Worm (Caenorhabditis elegans) whole organism, L2 larva: ENCODE measurements around the gene col-184.

Experiments
- C34F6.9 ChIP-seq: fragments of 150-350 bp; optimal IDR thresholded peaks from 2 replicates; lab custom pipeline; 2014; ENCODE audit warnings: missing biosample characterization, missing genetic modification characterization
- F13H6.1 ChIP-seq: sonication (generic microtip); optimal IDR thresholded peaks from 2 replicates; lab custom pipeline; 2016; ENCODE audit warnings: missing genetic modification characterization, missing compliant biosample characterization
- R02D3.7 ChIP-seq: fragments of 150-350 bp; optimal IDR thresholded peaks from 2 replicates; lab custom pipeline; 2014; ENCODE audit warnings: missing biosample characterization, missing genetic modification characterization
- Y55F3AM.14 ChIP-seq: fragments of 200-800 bp; sonication (Bioruptor generic); optimal IDR thresholded peaks from 2 replicates; lab custom pipeline; 2018; ENCODE audit warnings: mild to moderate bottlenecking, missing genetic modification characterization, missing compliant biosample characterization
- ZK546.5 ChIP-seq: sonication (generic microtip); optimal IDR thresholded peaks from 2 replicates; lab custom pipeline; 2017; ENCODE audit warnings: missing biosample characterization, missing genetic modification characterization
- aly-2 ChIP-seq: fragments of 150-350 bp; optimal IDR thresholded peaks from 2 replicates; lab custom pipeline; 2014; ENCODE audit warnings: missing biosample characterization, missing genetic modification characterization
- ama-1 ChIP-seq: fragments of 150-350 bp; optimal IDR thresholded peaks from 2 replicates; lab custom pipeline; 2018; ENCODE audit warnings: inconsistent platforms
- blmp-1 ChIP-seq: sonication (generic microtip); optimal IDR thresholded peaks from 2 replicates; lab custom pipeline; 2017; ENCODE audit warnings: missing genetic modification characterization, mild to moderate bottlenecking, missing compliant biosample characterization, antibody characterized with exemption, moderate library complexity; ENCODE audit not compliant: insufficient read depth
- ceh-16 ChIP-seq: fragments of 150-350 bp; optimal IDR thresholded peaks from 2 replicates; lab custom pipeline; 2014; ENCODE audit warnings: missing biosample characterization, missing genetic modification characterization
- ceh-82 ChIP-seq: fragments of 150-350 bp; optimal IDR thresholded peaks from 2 replicates; lab custom pipeline; 2014; ENCODE audit warnings: missing biosample characterization, missing genetic modification characterization
- crh-2 ChIP-seq: sonication (generic microtip); optimal IDR thresholded peaks from 2 replicates; lab custom pipeline; 2017; ENCODE audit warnings: missing biosample characterization, missing genetic modification characterization
- egl-27 ChIP-seq: sonication (generic microtip); optimal IDR thresholded peaks from 3 replicates; lab custom pipeline; 2017; ENCODE audit warnings: missing biosample characterization, missing genetic modification reagents, missing genetic modification characterization
- elt-1 ChIP-seq: fragments of 150-350 bp; optimal IDR thresholded peaks from 2 replicates; lab custom pipeline; 2014; ENCODE audit warnings: missing biosample characterization, missing genetic modification characterization
- fos-1 ChIP-seq: fragments of 150-350 bp; optimal IDR thresholded peaks from 2 replicates; lab custom pipeline; 2014; ENCODE audit warnings: missing biosample characterization, missing genetic modification characterization
- gmeb-1 ChIP-seq: fragments of 150-350 bp; optimal IDR thresholded peaks from 2 replicates; lab custom pipeline; 2014; ENCODE audit warnings: missing biosample characterization, missing genetic modification characterization
- lin-11 ChIP-seq: fragments of 150-350 bp; sonication (generic microtip); optimal IDR thresholded peaks from 2 replicates; lab custom pipeline; 2014; ENCODE audit warnings: missing biosample characterization, missing genetic modification characterization, inconsistent platforms, mixed read lengths
- lin-13 ChIP-seq: fragments of 150-350 bp; optimal IDR thresholded peaks from 2 replicates; lab custom pipeline; 2014; ENCODE audit warnings: missing biosample characterization, missing genetic modification reagents, missing genetic modification characterization
- lin-39 ChIP-seq: fragments of 150-350 bp; optimal IDR thresholded peaks from 2 replicates; lab custom pipeline; 2014; ENCODE audit warnings: missing biosample characterization, missing genetic modification reagents, missing genetic modification characterization
- lsy-2 ChIP-seq, 2 experiments: fragments of 150-350 bp in 1 of 2; sonication (generic microtip) in 1 of 2; optimal IDR thresholded peaks; 2 replicates each; lab custom pipeline; 2014 to 2017; ENCODE audit warnings: missing biosample characterization in 2 of 2, missing genetic modification characterization in 2 of 2
- mab-5 ChIP-seq: fragments of 150-350 bp; optimal IDR thresholded peaks from 2 replicates; lab custom pipeline; 2014; ENCODE audit warnings: missing biosample characterization, missing genetic modification characterization
- mdl-1 ChIP-seq, 2 experiments: fragments of 150-350 bp in 1 of 2; sonication (generic microtip) in 1 of 2; optimal IDR thresholded peaks; 2 replicates each; lab custom pipeline; 2017; ENCODE audit warnings: missing biosample characterization in 2 of 2, missing genetic modification characterization in 2 of 2
- nhr-10 ChIP-seq: sonication (generic microtip); optimal IDR thresholded peaks from 2 replicates; lab custom pipeline; 2017; ENCODE audit warnings: missing biosample characterization, missing genetic modification characterization
- nhr-12 ChIP-seq: fragments of 150-350 bp; optimal IDR thresholded peaks from 2 replicates; lab custom pipeline; 2014; ENCODE audit warnings: missing biosample characterization, missing genetic modification characterization
- nhr-129 ChIP-seq: fragments of 150-350 bp; optimal IDR thresholded peaks from 2 replicates; lab custom pipeline; 2014; ENCODE audit warnings: missing biosample characterization, missing genetic modification characterization
- nhr-21 ChIP-seq: fragments of 150-350 bp; optimal IDR thresholded peaks from 2 replicates; lab custom pipeline; 2014; ENCODE audit warnings: missing biosample characterization, missing genetic modification characterization
- nhr-23 ChIP-seq: fragments of 150-350 bp; optimal IDR thresholded peaks from 2 replicates; lab custom pipeline; 2014; ENCODE audit warnings: missing biosample characterization, missing genetic modification reagents, missing genetic modification characterization
- nhr-237 ChIP-seq: fragments of 150-350 bp; optimal IDR thresholded peaks from 2 replicates; lab custom pipeline; 2014; ENCODE audit warnings: missing biosample characterization, missing genetic modification characterization
- nhr-25 ChIP-seq: fragments of 150-350 bp; sonication (generic microtip); optimal IDR thresholded peaks from 3 replicates; lab custom pipeline; 2014; ENCODE audit warnings: missing biosample characterization, missing genetic modification characterization
- nhr-6 ChIP-seq: fragments of 150-350 bp; optimal IDR thresholded peaks from 2 replicates; lab custom pipeline; 2014; ENCODE audit warnings: missing biosample characterization, missing genetic modification characterization
- nhr-77 ChIP-seq: fragments of 150-350 bp; optimal IDR thresholded peaks from 2 replicates; lab custom pipeline; 2014; ENCODE audit warnings: missing biosample characterization, missing genetic modification characterization
- peb-1 ChIP-seq: fragments of 150-350 bp; optimal IDR thresholded peaks from 2 replicates; lab custom pipeline; 2014; ENCODE audit warnings: missing biosample characterization, missing genetic modification characterization
- sem-4 ChIP-seq: fragments of 150-350 bp; optimal IDR thresholded peaks from 2 replicates; lab custom pipeline; 2014; ENCODE audit warnings: missing biosample characterization, missing genetic modification reagents, missing genetic modification characterization
- sma-3 ChIP-seq: sonication (generic microtip); optimal IDR thresholded peaks from 2 replicates; lab custom pipeline; 2016; ENCODE audit warnings: missing genetic modification reagents, missing genetic modification characterization, missing compliant biosample characterization
- sma-9 ChIP-seq, 2 experiments: fragments of 150-350 bp in 1 of 2; sonication (generic microtip) in 1 of 2; optimal IDR thresholded peaks; 2 replicates each; lab custom pipeline; 2014 to 2016; ENCODE audit warnings: missing genetic modification characterization in 2 of 2, mild to moderate bottlenecking in 1 of 2, missing biosample characterization in 1 of 2, missing compliant biosample characterization in 1 of 2, missing genetic modification reagents in 1 of 2, moderate library complexity in 1 of 2
- snpc-4 ChIP-seq: fragments of 150-350 bp; optimal IDR thresholded peaks from 2 replicates; lab custom pipeline; 2014; ENCODE audit warnings: missing biosample characterization, missing genetic modification characterization
- unc-39 ChIP-seq: fragments of 150-350 bp; optimal IDR thresholded peaks from 2 replicates; lab custom pipeline; 2014; ENCODE audit warnings: missing biosample characterization, missing genetic modification characterization
- unc-62 ChIP-seq: fragments of 150-350 bp; optimal IDR thresholded peaks from 2 replicates; lab custom pipeline; 2014; ENCODE audit warnings: missing biosample characterization, missing genetic modification reagents, missing genetic modification characterization
- zag-1 ChIP-seq: fragments of 150-350 bp; optimal IDR thresholded peaks from 2 replicates; lab custom pipeline; 2014; ENCODE audit warnings: missing biosample characterization, missing genetic modification characterization
- ztf-1 ChIP-seq: fragments of 200-800 bp; sonication (Bioruptor generic); conservative IDR thresholded peaks from 2 replicates; pipeline ENCODE4 v1.3.6; 2022; ENCODE audit warnings: missing genetic modification characterization, missing compliant biosample characterization
- ztf-11 ChIP-seq: sonication (generic microtip); optimal IDR thresholded peaks from 2 replicates; lab custom pipeline; 2017; ENCODE audit warnings: missing biosample characterization, missing genetic modification characterization
- ztf-4 ChIP-seq: fragments of 150-350 bp; optimal IDR thresholded peaks from 2 replicates; lab custom pipeline; 2014; ENCODE audit warnings: missing biosample characterization, missing genetic modification characterization

The col-184 gene

DNA sequence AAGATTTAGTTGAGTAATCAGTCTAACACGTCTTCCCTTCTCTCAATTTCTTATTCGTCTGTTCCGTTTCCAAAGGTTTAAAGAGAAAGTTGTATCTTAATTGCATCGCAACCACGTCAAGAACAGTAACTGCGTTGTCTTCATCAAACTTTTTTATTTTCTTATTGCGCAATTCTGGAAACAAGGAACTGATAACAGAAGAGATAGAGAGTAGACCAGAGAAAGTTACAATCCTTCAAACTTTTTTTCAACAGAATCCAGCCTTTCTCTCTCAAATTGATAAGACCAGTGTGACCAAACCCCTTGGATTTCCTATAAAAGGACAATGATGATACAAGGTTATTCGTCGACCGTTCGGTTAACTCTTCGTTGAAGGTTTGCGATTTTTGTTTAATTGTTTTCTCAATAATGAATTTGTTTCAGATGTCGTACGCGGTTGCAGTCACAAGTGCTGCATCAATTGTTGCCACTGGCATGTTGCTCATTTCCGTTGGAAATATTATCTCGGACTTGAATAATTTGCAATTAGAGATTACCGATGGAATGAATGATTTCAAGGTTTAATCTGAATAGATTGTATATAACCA is at the start of gene col-184:
col-184 (plus strand) TSS at position 409 of the 587 bp plus-strand sequence.
- TF ChIP-seq C34F6.9 (tag; lab: Kevin White, UChicago) (no peak), sma-3 (GFP tag; lab: Kevin White, UChicago) (peak; percentile 65), blmp-1 (peak; percentile 49)

DNA sequence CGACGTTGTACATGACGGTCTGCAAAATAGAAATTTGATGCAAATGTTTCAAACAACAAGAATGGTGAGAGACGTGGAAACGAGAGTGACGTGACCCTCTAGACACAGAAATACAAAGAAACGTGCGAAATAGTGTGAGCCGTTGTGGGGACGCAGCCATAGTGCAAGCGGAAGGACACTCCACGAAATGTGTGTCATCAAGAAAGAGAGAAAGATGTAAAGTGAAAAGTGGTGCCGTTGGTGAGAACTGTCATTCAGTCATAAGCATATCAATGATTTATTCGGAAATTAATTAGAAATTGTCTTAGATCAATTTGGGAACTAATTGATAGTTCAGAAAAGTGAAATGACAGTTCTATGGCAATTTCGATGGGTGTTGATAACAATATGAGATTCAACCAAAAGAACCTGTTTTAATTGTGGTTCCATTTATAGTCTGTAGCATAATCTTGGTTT is 49.3 kb upstream of the col-184 start, which contains the start of gene C29F7.3:
C29F7.3 (minus strand) TSS at position 51 of the 456 bp plus-strand sequence.
- TF ChIP-seq nhr-12 (no peak), lsy-2 (tag; optimal IDR thresholded peaks at IDR 0.05; lab: Kevin White, UChicago) (no peak), nhr-10 (tag; lab: Kevin White, UChicago) (no peak), nhr-77 (tag; lab: Kevin White, UChicago) (no peak), sem-4 (tag; lab: Kevin White, UChicago) (no peak), crh-2 (peak; percentile 26), sma-9 (GFP tag; optimal IDR thresholded peaks at IDR 0.05; lab: Kevin White, UChicago) (peak; percentile 68), sma-9 (tag; optimal IDR thresholded peaks at IDR 0.05; lab: Kevin White, UChicago) (no peak), mab-5 (tag; lab: Kevin White, UChicago) (no peak), nhr-6 (tag; lab: Kevin White, UChicago) (no peak), lin-11 (tag; lab: Kevin White, UChicago) (no peak), lin-13 (GFP tag; lab: Kevin White, UChicago) (no peak), C34F6.9 (tag; lab: Kevin White, UChicago) (peak; percentile 19), peb-1 (tag; lab: Kevin White, UChicago) (no peak), lin-39 (tag; lab: Kevin White, UChicago) (no peak), unc-62 (GFP tag; lab: Kevin White, UChicago) (no peak), Y55F3AM.14 (GFP tag; lab: Kevin White, UChicago) (no peak), ama-1 (lab: Kevin White, UChicago) (no peak), R02D3.7 (no peak), blmp-1 (peak; percentile 87), gmeb-1 (no peak), aly-2 (tag; lab: Kevin White, UChicago) (no peak), fos-1 (tag; lab: Kevin White, UChicago) (peak; percentile 36), nhr-129 (tag; lab: Kevin White, UChicago) (peak; percentile 55), nhr-237 (no peak), F13H6.1 (tag; lab: Kevin White, UChicago) (peak; percentile 23), ceh-82 (tag; lab: Kevin White, UChicago) (no peak), nhr-25 (tag; lab: Kevin White, UChicago) (peak; percentile 68), nhr-21 (tag; lab: Kevin White, UChicago) (no peak), egl-27 (tag; lab: Kevin White, UChicago) (no peak), nhr-23 (tag; lab: Kevin White, UChicago) (no peak), ztf-4 (no peak), sma-3 (GFP tag; lab: Kevin White, UChicago) (peak; percentile 43), ztf-11 (tag; lab: Kevin White, UChicago) (no peak), snpc-4 (tag; lab: Kevin White, UChicago) (no peak), zag-1 (tag; lab: Kevin White, UChicago) (no peak), mdl-1 (tag; optimal IDR thresholded peaks at IDR 0.05; lab: Kevin White, UChicago) (no peak), unc-39 (tag; lab: Kevin White, UChicago) (no peak), ceh-16 (tag; lab: Kevin White, UChicago) (no peak), ZK546.5 (tag; lab: Kevin White, UChicago) (no peak), elt-1 (tag; lab: Kevin White, UChicago) (no peak), ztf-1 (GFP tag; lab: Robert Waterston, UW) (no peak)
- TF ChIP-seq, all 48 proteins: peak for 9
